Worm (Caenorhabditis elegans): ENCODE data around the gene chts-1.

chts-1 gene

DNA sequence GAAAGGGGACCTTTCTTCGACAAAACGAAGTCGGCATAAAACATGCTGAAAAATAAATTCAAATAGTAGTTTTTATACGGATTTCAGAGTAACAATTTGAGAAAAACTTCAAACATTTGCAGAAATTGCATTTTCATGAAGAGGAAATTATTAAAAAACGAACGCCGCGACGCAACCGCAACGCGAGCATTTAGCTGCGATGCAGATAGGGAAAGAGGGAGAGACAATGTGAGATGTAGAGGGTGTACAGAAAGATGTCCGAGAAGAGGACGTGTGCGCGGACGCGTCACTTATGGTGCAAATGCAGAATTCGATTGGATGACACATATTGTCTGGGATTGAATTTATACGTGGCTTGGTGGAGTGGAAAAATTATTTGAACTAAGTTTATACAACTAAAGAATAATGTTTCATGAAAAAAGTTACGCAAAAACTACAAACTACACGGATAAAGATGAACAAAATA, 44.5 kb downstream of the chts-1 start, which contains the start of gene coh-1:
coh-1 (minus strand) TSS at position 51 of the 466 bp plus-strand sequence.
- TF ChIP-seq bed-3 (GFP tag; optimal IDR thresholded peaks at IDR 0.05) = no peak
- no peak for TF ChIP-seq lin-32 (GFP tag; optimal IDR thresholded peaks at IDR 0.05)
- TF ChIP-seq unc-120 (tag; optimal IDR thresholded peaks at IDR 0.05; ENCODE audit: poor library complexity, severe bottlenecking) = peak; percentile 74
- TF ChIP-seq lsy-2 (tag; optimal IDR thresholded peaks at IDR 0.05) = peak; percentile 35
- peak; percentile 66 for TF ChIP-seq mep-1 (tag; optimal IDR thresholded peaks at IDR 0.05)
- TF ChIP-seq flh-1 (GFP tag; optimal IDR thresholded peaks at IDR 0.05) = no peak
- no peak for TF ChIP-seq ham-2 (GFP tag; optimal IDR thresholded peaks at IDR 0.05)
- peak; percentile 86 for TF ChIP-seq ces-1 (GFP tag; optimal IDR thresholded peaks at IDR 0.05)
- TF ChIP-seq ceh-39 (tag; optimal IDR thresholded peaks at IDR 0.05) = peak; percentile 61
- peak; percentile 3 for TF ChIP-seq unc-62 (GFP tag; optimal IDR thresholded peaks at IDR 0.05)
- TF ChIP-seq nhr-237 (tag; optimal IDR thresholded peaks at IDR 0.05) = peak; percentile 35
- TF ChIP-seq pha-4 (tag; optimal IDR thresholded peaks at IDR 0.05) = peak; percentile 62
- TF ChIP-seq lin-13 (tag; optimal IDR thresholded peaks at IDR 0.05) = peak; percentile 53

DNA sequence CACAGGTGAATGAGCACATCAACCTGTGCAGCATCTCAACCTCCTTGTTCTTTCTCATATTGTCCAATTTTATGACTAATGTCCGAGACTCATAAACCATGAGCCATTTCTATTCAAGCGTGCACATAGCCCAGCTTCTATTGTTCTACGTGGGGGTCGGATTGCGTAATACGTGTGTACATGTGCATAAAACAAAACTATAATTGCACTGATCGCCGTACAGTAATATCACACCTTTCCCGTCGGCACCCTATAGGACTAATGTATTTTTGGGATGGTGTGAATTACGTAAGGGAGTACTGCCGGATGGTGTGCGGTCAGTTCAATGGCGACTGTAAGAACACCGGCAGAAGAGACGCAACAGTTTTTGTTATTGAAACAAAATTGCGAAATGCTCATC, 49.6 kb downstream of the chts-1 start:
- TF ChIP-seq drap-1 (GFP tag; optimal IDR thresholded peaks at IDR 0.05) (no peak), bed-3 (GFP tag; optimal IDR thresholded peaks at IDR 0.05) (no peak), lin-32 (GFP tag; optimal IDR thresholded peaks at IDR 0.05) (no peak), nhr-2 (tag; optimal IDR thresholded peaks at IDR 0.05) (peak; percentile 85), cnd-1 (tag; optimal IDR thresholded peaks at IDR 0.05) (peak; percentile 39), sptf-1 (tag; optimal IDR thresholded peaks at IDR 0.05) (no peak), mls-2 (tag; optimal IDR thresholded peaks at IDR 0.05) (peak; percentile 2), nhr-12 (tag; optimal IDR thresholded peaks at IDR 0.05) (no peak), zip-8 (tag; optimal IDR thresholded peaks at IDR 0.05) (peak; percentile 82), lin-13 (tag; optimal IDR thresholded peaks at IDR 0.05) (no peak), flh-1 (GFP tag; optimal IDR thresholded peaks at IDR 0.05) (no peak), sem-2 (GFP tag; optimal IDR thresholded peaks at IDR 0.05) (peak; percentile 38), nhr-76 (tag; optimal IDR thresholded peaks at IDR 0.05) (no peak)

DNA sequence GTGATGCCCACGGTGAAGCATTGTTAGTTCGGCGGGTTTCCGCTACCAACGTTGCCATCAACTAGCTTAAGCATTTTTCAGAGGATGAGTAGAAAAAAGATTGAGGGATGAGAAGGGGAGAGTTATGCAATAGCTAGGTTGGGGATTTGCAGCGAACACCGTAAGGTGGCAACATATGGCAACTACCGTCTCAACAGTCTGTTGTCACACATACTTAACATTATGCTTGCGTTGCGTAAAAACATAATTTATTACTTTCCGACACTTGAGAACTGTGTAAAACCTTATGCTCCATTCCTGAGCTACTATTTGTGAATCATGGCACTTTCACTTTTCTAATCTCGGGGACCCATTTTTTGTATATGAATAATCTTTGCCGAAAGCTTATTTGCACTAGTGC, 52.8 kb downstream of the chts-1 start:
- peak; percentile 64 for TF ChIP-seq cnd-1 (tag; optimal IDR thresholded peaks at IDR 0.05)
- no peak for TF ChIP-seq elt-1 (tag; optimal IDR thresholded peaks at IDR 0.05; ENCODE audit: borderline replicate concordance, insufficient read depth)
- peak; percentile 54 for TF ChIP-seq nhr-2 (tag; optimal IDR thresholded peaks at IDR 0.05)

DNA sequence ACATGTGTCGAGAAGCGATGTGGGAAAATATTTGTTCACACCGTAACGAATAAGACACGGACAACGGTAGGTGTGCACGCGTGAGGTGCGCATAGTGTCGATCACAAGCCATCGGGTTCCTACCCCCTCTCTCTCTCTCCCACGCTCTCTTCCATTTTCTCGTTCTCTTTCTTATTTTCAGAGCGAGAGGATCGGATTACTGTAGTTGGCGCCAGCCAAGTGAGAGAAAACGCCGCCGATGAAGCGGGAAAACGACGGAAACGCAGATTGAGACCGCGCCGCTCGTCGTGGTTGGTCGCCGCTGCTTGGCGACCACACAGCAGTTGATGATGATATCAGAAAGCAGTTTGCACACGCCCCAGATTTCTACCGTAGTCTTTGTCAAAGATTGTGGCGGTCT, 55.1 kb downstream of the chts-1 start:
- TF ChIP-seq cnd-1 (tag; optimal IDR thresholded peaks at IDR 0.05) = peak; percentile 14
- TF ChIP-seq drap-1 (GFP tag; optimal IDR thresholded peaks at IDR 0.05) = no peak
- TF ChIP-seq tbx-8 (GFP tag; optimal IDR thresholded peaks at IDR 0.05) = no peak
- TF ChIP-seq elt-3 (tag; optimal IDR thresholded peaks at IDR 0.05) = no peak

DNA sequence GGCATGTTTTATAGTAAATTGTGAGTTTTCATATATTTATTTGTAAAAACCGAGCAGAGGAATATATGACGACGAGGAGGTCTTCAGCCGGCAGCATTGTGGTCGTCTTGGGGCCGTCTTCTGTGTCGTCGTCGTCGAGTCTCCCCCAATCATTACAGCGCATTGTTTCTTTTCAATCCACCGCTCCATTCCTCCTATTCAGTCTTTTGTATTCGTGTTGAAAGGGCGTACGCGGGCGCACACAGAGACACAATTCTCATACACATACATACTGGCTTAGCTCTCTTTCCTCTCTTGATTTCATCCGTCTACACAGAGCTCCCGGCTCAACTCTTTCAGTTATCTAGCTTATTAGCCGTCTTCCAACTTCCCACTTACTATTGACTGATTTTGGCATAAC, 55.8 kb downstream of the chts-1 start, which contains the start of gene sox-2:
sox-2 (minus strand) TSS at position 100 of the 400 bp plus-strand sequence.
- TF ChIP-seq lin-13 (tag; optimal IDR thresholded peaks at IDR 0.05) (no peak), ceh-39 (tag; optimal IDR thresholded peaks at IDR 0.05) (no peak), flh-1 (GFP tag; optimal IDR thresholded peaks at IDR 0.05) (no peak), elt-1 (tag; optimal IDR thresholded peaks at IDR 0.05; ENCODE audit: borderline replicate concordance, insufficient read depth) (no peak), lin-32 (GFP tag; optimal IDR thresholded peaks at IDR 0.05) (no peak), lsy-2 (tag; optimal IDR thresholded peaks at IDR 0.05) (no peak), blmp-1 (tag; optimal IDR thresholded peaks at IDR 0.05) (no peak), elt-3 (tag; optimal IDR thresholded peaks at IDR 0.05) (no peak), snpc-4 (tag; optimal IDR thresholded peaks at IDR 0.05) (no peak), nhr-237 (tag; optimal IDR thresholded peaks at IDR 0.05) (no peak), mls-2 (tag; optimal IDR thresholded peaks at IDR 0.05) (no peak), M03D4.4 (tag; optimal IDR thresholded peaks at IDR 0.05) (no peak), unc-120 (tag; optimal IDR thresholded peaks at IDR 0.05; ENCODE audit: poor library complexity, severe bottlenecking) (no peak), unc-62 (GFP tag; optimal IDR thresholded peaks at IDR 0.05) (no peak), drap-1 (GFP tag; optimal IDR thresholded peaks at IDR 0.05) (no peak), ceh-43 (GFP tag; optimal IDR thresholded peaks at IDR 0.05) (no peak), nhr-76 (tag; optimal IDR thresholded peaks at IDR 0.05) (no peak)

DNA sequence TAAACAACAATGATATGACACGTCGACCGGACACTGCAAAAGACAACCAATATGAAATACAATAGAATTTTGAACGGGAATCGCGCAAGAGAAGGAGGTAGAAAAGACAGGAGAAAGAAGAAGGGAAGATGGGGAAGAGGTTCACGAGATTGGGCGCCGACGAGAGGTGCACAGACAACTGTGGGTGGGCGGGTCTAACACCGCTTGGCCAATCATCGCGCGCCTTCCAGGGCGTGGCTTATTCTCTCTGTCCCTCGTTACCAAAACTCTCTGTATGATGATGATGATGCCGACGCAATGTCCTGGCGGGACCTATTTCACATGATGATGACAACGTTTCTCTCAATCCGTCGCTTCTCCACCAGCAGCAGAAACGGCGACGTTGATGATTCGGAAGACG, 59.0 kb downstream of the chts-1 start:
- TF ChIP-seq cnd-1 (tag; optimal IDR thresholded peaks at IDR 0.05) (no peak), nhr-237 (tag; optimal IDR thresholded peaks at IDR 0.05) (no peak), mab-5 (tag; optimal IDR thresholded peaks at IDR 0.05) (no peak), lsy-2 (tag; optimal IDR thresholded peaks at IDR 0.05) (peak; percentile 61), hlh-1 (tag; optimal IDR thresholded peaks at IDR 0.05) (no peak), drap-1 (GFP tag; optimal IDR thresholded peaks at IDR 0.05) (peak; percentile 24)
